Fruit fly (Drosophila melanogaster) whole organism, embryonic: ENCODE data around the gene CCT7.
A peak's percentile ranks its signal among the peaks of the same experiment; 100 is the strongest.

Source experiments
- Awh ChIP-seq: fragments of 200-800 bp; sonication (Bioruptor generic); IDR thresholded peaks from 2 replicates; pipeline ENCODE4, ENCODE4 v1.3.6; 2022; ENCODE audit warnings: missing biosample characterization, missing genetic modification characterization
- CG10979 ChIP-seq: fragments of 200-800 bp; sonication (Bioruptor generic); optimal IDR thresholded peaks from 2 replicates; lab custom pipeline; 2018; ENCODE audit warnings: missing biosample characterization, mild to moderate bottlenecking, missing genetic modification characterization, moderate library complexity
- CG11398 ChIP-seq: fragments of 200-800 bp; sonication (Bioruptor generic); optimal IDR thresholded peaks from 2 replicates; lab custom pipeline; 2016; ENCODE audit warnings: missing biosample characterization, missing genetic modification characterization
- CG1233 ChIP-seq: fragments of 200-800 bp; sonication (Bioruptor generic); optimal IDR thresholded peaks from 4 replicates; lab custom pipeline; 2018; ENCODE audit warnings: missing biosample characterization, mild to moderate bottlenecking, missing genetic modification characterization
- CG13296 ChIP-seq: fragments of 200-800 bp; sonication (Bioruptor generic); optimal IDR thresholded peaks from 3 replicates; lab custom pipeline; 2018; ENCODE audit warnings: missing biosample characterization, mild to moderate bottlenecking, missing genetic modification characterization
- CG14860 ChIP-seq: fragments of 200-800 bp; sonication (Bioruptor generic); IDR thresholded peaks from 3 replicates; pipeline ENCODE4 v1.3.6; 2022; ENCODE audit warnings: missing biosample characterization, missing genetic modification characterization; ENCODE audit not compliant: partially characterized antibody
- CG2712 ChIP-seq: fragments of 200-800 bp; optimal IDR thresholded peaks from 3 replicates; lab custom pipeline; 2019; ENCODE audit warnings: missing biosample characterization, mild to moderate bottlenecking, missing genetic modification characterization, moderate library complexity
- CG3838 ChIP-seq: fragments of 200-800 bp; sonication (Bioruptor generic); optimal IDR thresholded peaks from 3 replicates; lab custom pipeline; 2016; ENCODE audit warnings: missing biosample characterization, missing genetic modification characterization
- CG43689 ChIP-seq: fragments of 200-800 bp; sonication (Bioruptor generic); IDR thresholded peaks from 2 replicates; pipeline ENCODE4 v1.3.6; 2022; ENCODE audit warnings: missing biosample characterization, missing genetic modification characterization
- CG6175 ChIP-seq: fragments of 200-800 bp; sonication (Bioruptor generic); IDR thresholded peaks from 3 replicates; pipeline ENCODE4 v1.3.6; 2022; ENCODE audit warnings: missing biosample characterization, missing genetic modification characterization
- CG8089 ChIP-seq: fragments of 200-800 bp; sonication (Bioruptor generic); optimal IDR thresholded peaks from 3 replicates; lab custom pipeline; 2016; ENCODE audit warnings: missing biosample characterization, missing genetic modification characterization
- CG8944 ChIP-seq: fragments of 200-800 bp; sonication (Bioruptor generic); optimal IDR thresholded peaks from 3 replicates; lab custom pipeline; 2016; ENCODE audit warnings: missing biosample characterization, missing genetic modification characterization
- Dll ChIP-seq: fragments of 200-800 bp; sonication (Bioruptor generic); IDR thresholded peaks from 4 replicates; pipeline ENCODE4 v1.3.6; 2022; ENCODE audit warnings: missing biosample characterization, missing genetic modification characterization; ENCODE audit not compliant: partially characterized antibody
- Dp ChIP-seq: fragments of 200-800 bp; sonication (Bioruptor generic); optimal IDR thresholded peaks from 2 replicates; lab custom pipeline; 2018; ENCODE audit warnings: missing biosample characterization, mild to moderate bottlenecking, missing genetic modification characterization, moderate library complexity
- Ets65A ChIP-seq: fragments of 200-800 bp; sonication (Bioruptor generic); peaks from one replicate; lab custom pipeline; 2016; ENCODE audit warnings: missing biosample characterization, missing genetic modification characterization
- Fer1 ChIP-seq: fragments of 200-800 bp; sonication (Bioruptor generic); optimal IDR thresholded peaks from 2 replicates; lab custom pipeline; 2017; ENCODE audit warnings: missing biosample characterization, mild to moderate bottlenecking, missing genetic modification characterization
- GATAe ChIP-seq: fragments of 200-800 bp; sonication (Bioruptor generic); conservative IDR thresholded peaks from 2 replicates; pipeline ENCODE4 v1.3.6; 2022; ENCODE audit warnings: missing biosample characterization, missing genetic modification characterization
- HLH4C ChIP-seq: fragments of 200-800 bp; sonication (Bioruptor generic); IDR thresholded peaks from 3 replicates; pipeline ENCODE4 v1.3.6; 2022; ENCODE audit warnings: missing biosample characterization, missing genetic modification characterization; ENCODE audit not compliant: partially characterized antibody
- HLH54F ChIP-seq: fragments of 200-800 bp; sonication (Bioruptor generic); optimal IDR thresholded peaks from 3 replicates; lab custom pipeline; 2016; ENCODE audit warnings: missing biosample characterization, missing genetic modification characterization
- HmgZ ChIP-seq: fragments of 200-800 bp; sonication (Bioruptor generic); optimal IDR thresholded peaks from 2 replicates; lab custom pipeline; 2018; ENCODE audit warnings: missing biosample characterization, mild to moderate bottlenecking, missing genetic modification characterization
- Jarid2 ChIP-seq: fragments of 200-800 bp; sonication (Bioruptor generic); optimal IDR thresholded peaks from 3 replicates; lab custom pipeline; 2017; ENCODE audit warnings: mild to moderate bottlenecking, missing biosample characterization, missing genetic modification reagents, missing genetic modification characterization
- Med ChIP-seq: fragments of 200-800 bp; sonication (Bioruptor generic); peaks from one replicate; lab custom pipeline; 2016; ENCODE audit warnings: missing biosample characterization, missing genetic modification characterization, mild to moderate bottlenecking, inconsistent platforms, moderate library complexity
- NC2β ChIP-seq: fragments of 200-800 bp; sonication (Bioruptor generic); optimal IDR thresholded peaks from 2 replicates; lab custom pipeline; 2016; ENCODE audit warnings: missing biosample characterization, missing genetic modification characterization
- Nf-YA ChIP-seq: fragments of 200-800 bp; sonication (Bioruptor generic); IDR thresholded peaks from 2 replicates; pipeline ENCODE4 v1.3.6; 2022; ENCODE audit warnings: missing biosample characterization, missing genetic modification characterization
- Opbp ChIP-seq: fragments of 200-800 bp; sonication (Bioruptor generic); IDR thresholded peaks from 3 replicates; pipeline ENCODE4 v1.3.6; 2022; ENCODE audit warnings: missing biosample characterization, missing genetic modification characterization; ENCODE audit not compliant: partially characterized antibody
- Sry-δ ChIP-seq: fragments of 200-800 bp; sonication (Bioruptor generic); optimal IDR thresholded peaks from 2 replicates; lab custom pipeline; 2016; ENCODE audit warnings: missing biosample characterization, missing genetic modification characterization
- ab ChIP-seq: fragments of 200-800 bp; sonication (Bioruptor generic); optimal IDR thresholded peaks from 2 replicates; lab custom pipeline; 2016; ENCODE audit warnings: missing biosample characterization, missing genetic modification characterization
- aop ChIP-seq: fragments of 200-800 bp; sonication (Bioruptor generic); IDR thresholded peaks from 2 replicates; pipeline ENCODE4 v1.3.6; 2022; ENCODE audit warnings: missing biosample characterization, missing genetic modification characterization
- ara ChIP-seq: fragments of 200-800 bp; sonication (Bioruptor generic); IDR thresholded peaks from 2 replicates; pipeline ENCODE4 v1.3.6; 2022; ENCODE audit warnings: missing biosample characterization, missing genetic modification characterization
- ash1 ChIP-seq: fragments of 200-800 bp; sonication (Bioruptor generic); optimal IDR thresholded peaks from 2 replicates; lab custom pipeline; 2018; ENCODE audit warnings: missing biosample characterization, mild to moderate bottlenecking, missing genetic modification characterization
- az2 ChIP-seq: fragments of 200-800 bp; sonication (Bioruptor generic); optimal IDR thresholded peaks from 3 replicates; lab custom pipeline; 2016; ENCODE audit warnings: missing biosample characterization, missing genetic modification characterization
- ham ChIP-seq: fragments of 200-800 bp; sonication (Bioruptor generic); IDR thresholded peaks from 2 replicates; pipeline ENCODE4 v1.3.6; 2022; ENCODE audit warnings: missing biosample characterization, missing genetic modification characterization
- hkb ChIP-seq, 2 experiments: fragments of 200-800 bp in 1 of 2; fragments of >200 bp in 1 of 2; sonication (Bioruptor generic) in 1 of 2; IDR thresholded peaks in 1 of 2; optimal IDR thresholded peaks in 1 of 2; 2 replicates each; pipeline versions ENCODE4 v1.3.6 to Lab custom; 2017 to 2022; ENCODE audit warnings: missing biosample characterization in 1 of 2, missing genetic modification characterization in 1 of 2
- jing ChIP-seq: fragments of 200-800 bp; sonication (Bioruptor generic); optimal IDR thresholded peaks from 2 replicates; lab custom pipeline; 2018; ENCODE audit warnings: missing biosample characterization, mild to moderate bottlenecking, missing genetic modification characterization
- oc ChIP-seq: fragments of 200-800 bp; sonication (Bioruptor generic); optimal IDR thresholded peaks from 2 replicates; lab custom pipeline; 2018; ENCODE audit warnings: missing biosample characterization, mild to moderate bottlenecking, missing genetic modification characterization, moderate library complexity
- otp ChIP-seq: fragments of 200-800 bp; sonication (Bioruptor generic); IDR thresholded peaks from 3 replicates; pipeline ENCODE4, ENCODE4 v1.3.6; 2022; ENCODE audit warnings: missing biosample characterization, missing genetic modification characterization
- peb ChIP-seq: fragments of 200-800 bp; sonication (Bioruptor generic); IDR thresholded peaks from 2 replicates; pipeline ENCODE4 v1.3.6; 2022; ENCODE audit warnings: missing biosample characterization, missing genetic modification characterization
- prd ChIP-seq, 3 experiments: fragments of >200 bp in 2 of 3; fragments of 200-800 bp in 1 of 3; sonication (Bioruptor generic) in 1 of 3; optimal IDR thresholded peaks in 2 of 3; IDR thresholded peaks in 1 of 3; 2 replicates in 2 of 3; 3 replicates in 1 of 3; pipeline versions ENCODE4 v1.3.6 to Lab custom; 2017 to 2022; ENCODE audit warnings: missing biosample characterization in 1 of 3, missing genetic modification characterization in 1 of 3
- row ChIP-seq: fragments of 200-800 bp; sonication (Bioruptor generic); IDR thresholded peaks from 3 replicates; pipeline ENCODE4 v1.3.6; 2022; ENCODE audit warnings: missing biosample characterization, missing genetic modification characterization
- sens ChIP-seq: fragments of 200-800 bp; sonication (Bioruptor generic); peaks from one replicate; lab custom pipeline; 2016; ENCODE audit warnings: missing biosample characterization, missing genetic modification characterization
- sna ChIP-seq: fragments of 200-800 bp; sonication (Bioruptor generic); IDR thresholded peaks from 2 replicates; pipeline ENCODE4 v1.3.6; 2022; ENCODE audit warnings: missing biosample characterization, missing genetic modification characterization; ENCODE audit not compliant: partially characterized antibody
- vvl ChIP-seq: fragments of 200-800 bp; sonication (Bioruptor generic); IDR thresholded peaks from 2 replicates; pipeline ENCODE4 v1.3.6; 2022; ENCODE audit warnings: missing biosample characterization, missing genetic modification characterization
- z ChIP-seq: fragments of 200-800 bp; sonication (Bioruptor generic); IDR thresholded peaks from 3 replicates; pipeline ENCODE4 v1.3.6; 2022; ENCODE audit warnings: missing biosample characterization, missing genetic modification characterization
- zfh1 ChIP-seq: fragments of 200-800 bp; sonication (Bioruptor generic); IDR thresholded peaks from 3 replicates; pipeline ENCODE4 v1.3.6; 2022; ENCODE audit warnings: missing biosample characterization, missing genetic modification characterization

CCT7 gene

dm6 chr3R:8841038-8841437 is 39.7 kb downstream of the CCT7 start (continued):
- TF ChIP-seq ab (GFP tag; lab: Kevin White, UChicago) (no peak), CG14860 (GFP tag; lab: Robert Waterston, UW) (no peak), aop (GFP tag; lab: Robert Waterston, UW) (no peak), Dll (0 out of 4 replicates have a peak, but pooled peaks have one; percentile 25), Awh (GFP tag; lab: Robert Waterston, UW) (no peak), CG13296 (GFP tag; lab: Kevin White, UChicago) (no peak), Sry-δ (GFP tag; lab: Kevin White, UChicago) (no peak), CG8089 (GFP tag; lab: Kevin White, UChicago) (no peak), NC2β (GFP tag; lab: Kevin White, UChicago) (no peak), CG6175 (GFP tag; lab: Robert Waterston, UW) (no peak), jing (GFP tag; lab: Kevin White, UChicago) (no peak), Dp (no peak), HLH54F (no peak), Jarid2 (GFP tag; lab: Kevin White, UChicago) (no peak), row (GFP tag; lab: Robert Waterston, UW) (0 out of 3 replicates have a peak, but pooled peaks have one; percentile 22), peb (no peak), CG3838 (GFP tag; lab: Kevin White, UChicago) (no peak), CG1233 (GFP tag; lab: Kevin White, UChicago) (peak; percentile 61), Nf-YA (GFP tag; lab: Robert Waterston, UW) (no peak), CG8944 (GFP tag; lab: Kevin White, UChicago) (no peak), Fer1 (GFP tag; lab: Kevin White, UChicago) (no peak), hkb (optimal IDR thresholded peaks at IDR 0.05; lab: Kevin White, UChicago) (no peak), hkb (GFP tag; IDR thresholded peaks at IDR 0.05; lab: Robert Waterston, UW) (no peak), otp (GFP tag; lab: Robert Waterston, UW) (no peak), Opbp (GFP tag; lab: Robert Waterston, UW) (no peak), zfh1 (no peak), CG11398 (no peak)

dm6 chr3R:8841533-8841932 is 40.2 kb downstream of the CCT7 start:
- TF ChIP-seq Med (GFP tag; lab: Kevin White, UChicago) = peak; percentile 53
- TF ChIP-seq zfh1 = peak; percentile 12; the same call in 1 of the 3 replicates
- no peak for TF ChIP-seq prd (optimal IDR thresholded peaks at IDR 0.05; lab: Kevin White, UChicago)
- TF ChIP-seq prd (GFP tag; IDR thresholded peaks at IDR 0.05; lab: Robert Waterston, UW) = 0 out of 3 replicates have a peak, but pooled peaks have one; percentile 20
- TF ChIP-seq CG2712 (tag; lab: Kevin White, UChicago) = peak; percentile 19
- TF ChIP-seq Ets65A (GFP tag; lab: Kevin White, UChicago) = peak; percentile 59
- peak; percentile 35 for TF ChIP-seq oc (tag; lab: Kevin White, UChicago)
- TF ChIP-seq CG8089 (GFP tag; lab: Kevin White, UChicago) = no peak
- TF ChIP-seq sna (GFP tag; lab: Robert Waterston, UW) = no peak
- no peak for TF ChIP-seq HLH4C (GFP tag; lab: Robert Waterston, UW)
- no peak for TF ChIP-seq CG43689 (GFP tag; lab: Robert Waterston, UW)
- no peak for TF ChIP-seq ham (GFP tag; lab: Robert Waterston, UW)
- TF ChIP-seq ara = 0 out of 2 replicates have a peak, but pooled peaks have one; percentile 34
- no peak for TF ChIP-seq z
- no peak for TF ChIP-seq az2
- peak; percentile 81 for TF ChIP-seq sens (GFP tag; lab: Kevin White, UChicago)
- TF ChIP-seq ash1 (GFP tag; lab: Kevin White, UChicago) = no peak
- peak; percentile 24 for TF ChIP-seq CG10979
- no peak for TF ChIP-seq GATAe (GFP tag; lab: Robert Waterston, UW)
- no peak for TF ChIP-seq HmgZ (tag; lab: Kevin White, UChicago)
- 0 out of 2 replicates have a peak, but pooled peaks have one; percentile 15 for TF ChIP-seq vvl (GFP tag; lab: Robert Waterston, UW)
- TF ChIP-seq, all 482 proteins: peak for 10
